Fruit fly (Drosophila melanogaster) whole organism, pupa: Measurements from ENCODE around the gene MED17.

Source experiments
- CG13204 ChIP-seq: fragments of 200-800 bp; sonication (Bioruptor generic); optimal IDR thresholded peaks from 2 replicates; lab custom pipeline; 2018; ENCODE audit warnings: missing biosample characterization, mild to moderate bottlenecking, missing genetic modification characterization, moderate library complexity
- CG17806 ChIP-seq: fragments of 200-800 bp; sonication (Bioruptor generic); optimal IDR thresholded peaks from 2 replicates; lab custom pipeline; 2018; ENCODE audit warnings: missing biosample characterization, mild to moderate bottlenecking, missing genetic modification characterization, moderate library complexity
- CG34367 ChIP-seq: fragments of 200-800 bp; sonication (Bioruptor generic); optimal IDR thresholded peaks from 2 replicates; lab custom pipeline; 2018; ENCODE audit warnings: missing biosample characterization, mild to moderate bottlenecking, missing genetic modification characterization
- CG8301 ChIP-seq: fragments of 200-800 bp; sonication (Bioruptor generic); optimal IDR thresholded peaks from 2 replicates; lab custom pipeline; 2018; ENCODE audit warnings: missing biosample characterization, mild to moderate bottlenecking, missing genetic modification characterization
- EcR ChIP-seq: fragments of 200-800 bp; sonication (Bioruptor generic); optimal IDR thresholded peaks from 3 replicates; lab custom pipeline; 2019; ENCODE audit warnings: missing biosample characterization, missing genetic modification characterization, mild to moderate bottlenecking, moderate library complexity, missing genetic modification reagents
- Pif1A ChIP-seq: fragments of 200-800 bp; sonication (Bioruptor generic); optimal IDR thresholded peaks from 3 replicates; lab custom pipeline; 2016; ENCODE audit warnings: missing biosample characterization, missing genetic modification characterization

DNA sequence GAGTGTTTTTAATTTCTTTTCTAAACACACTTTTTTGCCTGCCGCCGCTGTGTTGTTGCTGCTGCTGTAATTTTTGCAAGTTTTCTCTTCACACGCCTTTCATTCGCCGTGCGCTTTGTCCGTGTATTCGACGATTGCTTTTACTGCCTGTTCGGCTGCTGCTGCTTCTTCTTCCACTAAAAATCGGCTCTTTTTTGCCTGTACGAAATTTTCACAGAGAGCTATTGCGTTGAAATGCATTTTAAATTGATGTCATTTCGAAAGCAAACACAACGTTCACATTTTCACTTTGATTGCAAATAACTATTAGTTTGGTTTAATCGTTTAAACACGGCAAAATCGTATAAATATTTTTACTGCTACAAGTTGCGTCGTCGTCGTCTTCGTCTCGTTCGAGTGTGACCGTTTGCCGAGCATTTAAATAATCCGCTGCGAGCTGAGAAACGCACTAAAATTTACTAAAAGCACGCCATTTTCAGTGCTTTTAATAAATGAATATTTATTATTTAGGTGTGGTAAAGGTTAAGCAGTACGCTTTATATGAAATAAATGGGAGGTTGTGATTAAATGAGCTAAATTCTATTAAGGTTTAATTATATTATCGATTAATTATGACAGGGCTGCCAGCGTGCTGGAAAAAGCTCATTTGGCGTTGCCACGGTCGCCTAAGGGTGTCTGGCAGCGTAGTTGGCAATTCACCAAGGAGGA, 10.5 kb downstream of the MED17 start, which contains the start of the genes Ssdp and CG7985:
- TF ChIP-seq EcR (GFP tag; lab: Kevin White, UChicago) (no peak), CG8301 (tag; lab: Kevin White, UChicago) (no peak), CG34367 (tag; lab: Kevin White, UChicago) (no peak), CG17806 (no peak), Pif1A (GFP tag; lab: Kevin White, UChicago) (no peak), CG13204 (GFP tag; lab: Kevin White, UChicago) (no peak)
